Worm (Caenorhabditis elegans): ENCODE data around the gene acp-4.

acp-4 gene

ce11 chrII:8457438-8457837 is 22.5 kb upstream of the acp-4 start, which contains the start of gene zyg-9:
Gene zyg-9 (plus strand): TSS chrII:8457818.
- TF ChIP-seq ces-1 (GFP tag; optimal IDR thresholded peaks at IDR 0.05) (no peak), ham-2 (GFP tag; optimal IDR thresholded peaks at IDR 0.05) (no peak), tbx-8 (GFP tag; optimal IDR thresholded peaks at IDR 0.05) (no peak), unc-62 (GFP tag; optimal IDR thresholded peaks at IDR 0.05) (no peak), ceh-83 (GFP tag; optimal IDR thresholded peaks at IDR 0.05) (no peak), bed-3 (GFP tag; optimal IDR thresholded peaks at IDR 0.05) (no peak), mep-1 (tag; optimal IDR thresholded peaks at IDR 0.05) (no peak), snpc-4 (tag; optimal IDR thresholded peaks at IDR 0.05) (no peak), flh-1 (GFP tag; optimal IDR thresholded peaks at IDR 0.05) (no peak), ceh-39 (tag; optimal IDR thresholded peaks at IDR 0.05) (no peak), elt-1 (tag; optimal IDR thresholded peaks at IDR 0.05; ENCODE audit: borderline replicate concordance, insufficient read depth) (no peak), ztf-11 (tag; optimal IDR thresholded peaks at IDR 0.05) (no peak), sem-2 (GFP tag; optimal IDR thresholded peaks at IDR 0.05) (no peak), drap-1 (GFP tag; optimal IDR thresholded peaks at IDR 0.05) (no peak), lsy-2 (tag; optimal IDR thresholded peaks at IDR 0.05) (no peak), lin-32 (GFP tag; optimal IDR thresholded peaks at IDR 0.05) (no peak), mab-5 (tag; optimal IDR thresholded peaks at IDR 0.05) (no peak), unc-39 (tag; optimal IDR thresholded peaks at IDR 0.05) (no peak), hlh-1 (tag; optimal IDR thresholded peaks at IDR 0.05) (no peak), nhr-12 (tag; optimal IDR thresholded peaks at IDR 0.05) (no peak)

DNA sequence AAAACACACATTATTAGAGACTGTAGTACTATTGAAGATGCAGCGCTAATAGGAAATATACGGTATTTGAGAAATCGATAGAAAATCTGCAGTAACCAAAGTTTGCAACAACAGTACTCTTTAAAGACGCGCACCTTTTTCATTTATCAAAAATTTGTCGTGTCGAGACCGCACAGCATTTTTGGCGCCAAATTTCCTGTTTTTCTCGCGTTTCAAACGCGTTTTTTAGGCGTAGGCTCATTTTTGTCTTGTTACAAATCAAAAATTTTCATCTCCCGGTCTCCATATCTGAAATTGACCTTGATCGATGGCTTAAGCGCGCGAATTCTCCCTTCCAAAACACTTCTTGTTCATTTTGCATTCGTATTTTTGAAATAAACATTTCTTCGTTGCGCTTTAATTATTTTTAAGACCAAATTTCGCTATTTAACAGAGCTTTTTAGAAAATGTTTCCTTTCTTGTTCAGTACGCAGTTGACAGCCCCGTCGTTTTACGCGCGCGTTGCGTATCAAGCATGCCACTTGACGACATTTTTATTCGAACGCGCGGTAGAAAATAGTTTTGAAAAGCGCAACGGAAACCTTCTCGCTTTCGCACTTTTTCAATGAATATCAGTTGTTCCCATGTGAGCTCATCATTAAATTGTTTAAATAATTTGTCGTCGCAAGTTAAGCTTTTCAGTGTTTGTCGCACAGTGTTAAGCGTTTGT is 21.9 kb upstream of the acp-4 start:
- TF ChIP-seq lin-13 (tag; optimal IDR thresholded peaks at IDR 0.05), result peak; percentile 0
- TF ChIP-seq mls-2 (tag; optimal IDR thresholded peaks at IDR 0.05), result no peak
- TF ChIP-seq hlh-1 (tag; optimal IDR thresholded peaks at IDR 0.05), result peak; percentile 1

- TF ChIP-seq unc-120 (tag; optimal IDR thresholded peaks at IDR 0.05; ENCODE audit: poor library complexity, severe bottlenecking), result no peak
- no peak for TF ChIP-seq ceh-43 (GFP tag; optimal IDR thresholded peaks at IDR 0.05)
- TF ChIP-seq nhr-237 (tag; optimal IDR thresholded peaks at IDR 0.05), result no peak
- TF ChIP-seq pha-4 (tag; optimal IDR thresholded peaks at IDR 0.05), result no peak
- no peak for TF ChIP-seq flh-1 (GFP tag; optimal IDR thresholded peaks at IDR 0.05)
- TF ChIP-seq blmp-1 (tag; optimal IDR thresholded peaks at IDR 0.05), result no peak
- TF ChIP-seq ceh-83 (GFP tag; optimal IDR thresholded peaks at IDR 0.05), result no peak
- no peak for TF ChIP-seq sem-2 (GFP tag; optimal IDR thresholded peaks at IDR 0.05)
- no peak for TF ChIP-seq sptf-1 (tag; optimal IDR thresholded peaks at IDR 0.05)
- no peak for TF ChIP-seq lin-13 (tag; optimal IDR thresholded peaks at IDR 0.05)
- no peak for TF ChIP-seq zip-8 (tag; optimal IDR thresholded peaks at IDR 0.05)
- no peak for TF ChIP-seq unc-62 (GFP tag; optimal IDR thresholded peaks at IDR 0.05)
- TF ChIP-seq hlh-1 (tag; optimal IDR thresholded peaks at IDR 0.05), result no peak
- no peak for TF ChIP-seq nhr-76 (tag; optimal IDR thresholded peaks at IDR 0.05)
- TF ChIP-seq lin-32 (GFP tag; optimal IDR thresholded peaks at IDR 0.05), result no peak
Measured at ce11 chrII:8456094-8456493, 21.2 kb upstream of the acp-4 start, which contains the start of gene F22B5.6. Gene F22B5.6 (minus strand): TSS chrII:8456194.

DNA sequence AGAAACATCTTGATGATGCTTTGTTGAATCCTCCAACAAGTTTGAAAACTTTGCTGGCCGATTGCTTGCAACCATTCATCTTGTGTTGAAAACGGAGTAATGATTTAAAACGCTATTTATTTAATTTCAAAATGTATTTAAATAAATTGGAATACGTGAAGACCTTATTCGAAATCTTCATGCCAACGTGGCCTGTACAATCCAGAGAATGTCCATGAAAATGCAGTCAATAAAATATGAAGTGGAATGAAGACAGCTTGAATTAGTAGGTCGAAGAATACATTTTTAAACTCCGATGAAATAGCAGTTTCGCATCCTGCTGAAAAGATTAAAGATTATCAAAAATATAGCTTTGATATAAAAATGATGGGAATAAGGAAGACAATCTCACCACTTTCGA is 19.6 kb upstream of the acp-4 start, which contains the start of gene F22B5.5:
TSS of gene F22B5.5 (minus strand) at position 101 of the 400 bp plus-strand sequence.
- TF ChIP-seq ceh-83 (GFP tag; optimal IDR thresholded peaks at IDR 0.05), result no peak
- TF ChIP-seq ces-1 (GFP tag; optimal IDR thresholded peaks at IDR 0.05), result no peak
- TF ChIP-seq blmp-1 (tag; optimal IDR thresholded peaks at IDR 0.05), result no peak
- no peak for TF ChIP-seq unc-62 (GFP tag; optimal IDR thresholded peaks at IDR 0.05)
- TF ChIP-seq pha-4 (tag; optimal IDR thresholded peaks at IDR 0.05), result no peak
- TF ChIP-seq ceh-43 (GFP tag; optimal IDR thresholded peaks at IDR 0.05), result no peak
- no peak for TF ChIP-seq mab-5 (tag; optimal IDR thresholded peaks at IDR 0.05)

- TF ChIP-seq tbx-8 (GFP tag; optimal IDR thresholded peaks at IDR 0.05) (no peak), pha-4 (tag; optimal IDR thresholded peaks at IDR 0.05) (peak; percentile 60), ztf-11 (tag; optimal IDR thresholded peaks at IDR 0.05) (no peak)
Measured at ce11 chrII:8451425-8451824, 16.5 kb upstream of the acp-4 start.

Measured in whole organism, mixed stage, embryonic.